Fruit fly (Drosophila melanogaster) whole organism, embryonic: ENCODE measurements around the gene pigs.

Source experiments
- Ada2b ChIP-seq: fragments of 200-800 bp; sonication (Bioruptor generic); IDR thresholded peaks from 2 replicates; pipeline ENCODE4 v1.3.6; 2022; ENCODE audit warnings: missing biosample characterization, missing genetic modification characterization
- Atf3 ChIP-seq: fragments of 200-800 bp; sonication (Bioruptor generic); optimal IDR thresholded peaks from 3 replicates; lab custom pipeline; 2016; ENCODE audit warnings: missing biosample characterization, missing genetic modification characterization
- Bteb2 ChIP-seq: fragments of 200-800 bp; sonication (Bioruptor generic); optimal IDR thresholded peaks from 2 replicates; lab custom pipeline; 2016; ENCODE audit warnings: missing biosample characterization, missing genetic modification characterization
- CG11456 ChIP-seq: fragments of 200-800 bp; sonication (Bioruptor generic); IDR thresholded peaks from 3 replicates; pipeline ENCODE4 v1.3.6; 2022; ENCODE audit warnings: missing biosample characterization, missing genetic modification characterization
- CG11504 ChIP-seq: fragments of 200-800 bp; sonication (Bioruptor generic); optimal IDR thresholded peaks from 3 replicates; lab custom pipeline; 2019; ENCODE audit warnings: missing biosample characterization, mild to moderate bottlenecking, missing genetic modification characterization, moderate library complexity
- CG12299 ChIP-seq: fragments of 200-800 bp; sonication (Bioruptor generic); optimal IDR thresholded peaks from 2 replicates; lab custom pipeline; 2018; ENCODE audit warnings: missing biosample characterization, mild to moderate bottlenecking, missing genetic modification characterization
- CG13296 ChIP-seq: fragments of 200-800 bp; sonication (Bioruptor generic); optimal IDR thresholded peaks from 3 replicates; lab custom pipeline; 2018; ENCODE audit warnings: missing biosample characterization, mild to moderate bottlenecking, missing genetic modification characterization
- CG13424 ChIP-seq: fragments of 200-800 bp; sonication (Bioruptor generic); optimal IDR thresholded peaks from 2 replicates; lab custom pipeline; 2019; ENCODE audit warnings: missing biosample characterization, mild to moderate bottlenecking, missing genetic modification characterization, moderate library complexity
- CG13894 ChIP-seq: fragments of 200-800 bp; sonication (Bioruptor generic); optimal IDR thresholded peaks from 3 replicates; lab custom pipeline; 2018; ENCODE audit warnings: missing biosample characterization, mild to moderate bottlenecking, missing genetic modification characterization, moderate library complexity
- CG16779 ChIP-seq: fragments of 200-800 bp; sonication (Bioruptor generic); IDR thresholded peaks from 2 replicates; pipeline ENCODE4 v1.3.6; 2022; ENCODE audit warnings: missing biosample characterization, missing genetic modification characterization
- CG17829 ChIP-seq: fragments of 200-800 bp; optimal IDR thresholded peaks from 2 replicates; lab custom pipeline; 2019; ENCODE audit warnings: missing biosample characterization, mild to moderate bottlenecking, missing genetic modification characterization, moderate library complexity
- CG18599 ChIP-seq: fragments of 200-800 bp; sonication (Bioruptor generic); optimal IDR thresholded peaks from 3 replicates; lab custom pipeline; 2017; ENCODE audit warnings: missing biosample characterization, missing genetic modification characterization, mild to moderate bottlenecking, moderate library complexity, missing genetic modification reagents
- CG30020 ChIP-seq: fragments of 200-800 bp; optimal IDR thresholded peaks from 2 replicates; lab custom pipeline; 2019; ENCODE audit warnings: missing biosample characterization, mild to moderate bottlenecking, missing genetic modification characterization, moderate library complexity
- CG3407 ChIP-seq: fragments of 200-800 bp; sonication (Bioruptor generic); optimal IDR thresholded peaks from 2 replicates; lab custom pipeline; 2018; ENCODE audit warnings: missing biosample characterization, mild to moderate bottlenecking, missing genetic modification characterization
- CG34422 ChIP-seq: fragments of 200-800 bp; sonication (Bioruptor generic); IDR thresholded peaks from 3 replicates; pipeline ENCODE4 v1.3.6; 2022; ENCODE audit warnings: missing biosample characterization, missing genetic modification characterization
- CG42726 ChIP-seq: fragments of 200-800 bp; sonication (Bioruptor generic); IDR thresholded peaks from 2 replicates; pipeline ENCODE4 v1.3.6; 2022; ENCODE audit warnings: missing biosample characterization, missing genetic modification characterization; ENCODE audit not compliant: partially characterized antibody
- CG4282 ChIP-seq: fragments of 200-800 bp; sonication (Bioruptor generic); optimal IDR thresholded peaks from 2 replicates; lab custom pipeline; 2016; ENCODE audit warnings: missing biosample characterization, missing genetic modification characterization
- CG6254 ChIP-seq: fragments of 200-800 bp; sonication (Bioruptor generic); optimal IDR thresholded peaks from 3 replicates; lab custom pipeline; 2017; ENCODE audit warnings: mild to moderate bottlenecking, missing biosample characterization, missing genetic modification reagents, missing genetic modification characterization
- CG6791 ChIP-seq: fragments of 200-800 bp; sonication (Bioruptor generic); IDR thresholded peaks from 3 replicates; pipeline ENCODE4 v1.3.6; 2022; ENCODE audit warnings: missing biosample characterization, missing genetic modification characterization; ENCODE audit not compliant: partially characterized antibody
- CG6813 ChIP-seq: fragments of 200-800 bp; sonication (Bioruptor generic); optimal IDR thresholded peaks from 2 replicates; lab custom pipeline; 2017; ENCODE audit warnings: missing biosample characterization, missing genetic modification characterization, mild to moderate bottlenecking, moderate library complexity, missing genetic modification reagents
- CG7928 ChIP-seq: fragments of 200-800 bp; sonication (Bioruptor generic); optimal IDR thresholded peaks from 2 replicates; lab custom pipeline; 2017; ENCODE audit warnings: missing biosample characterization, mild to moderate bottlenecking, missing genetic modification characterization
- CG9437 ChIP-seq: fragments of 200-800 bp; sonication (Bioruptor generic); optimal IDR thresholded peaks from 2 replicates; lab custom pipeline; 2018; ENCODE audit warnings: missing biosample characterization, mild to moderate bottlenecking, missing genetic modification characterization
- CG9609 ChIP-seq: fragments of 200-800 bp; sonication (Bioruptor generic); optimal IDR thresholded peaks from 3 replicates; lab custom pipeline; 2016; ENCODE audit warnings: missing biosample characterization, missing genetic modification characterization
- CrebB ChIP-seq: fragments of 200-800 bp; sonication (Bioruptor generic); optimal IDR thresholded peaks from 3 replicates; lab custom pipeline; 2018; ENCODE audit warnings: missing biosample characterization, mild to moderate bottlenecking, missing genetic modification characterization
- D ChIP-seq, 2 experiments: fragments of 200-800 bp in 1 of 2; fragments of >200 bp in 1 of 2; sonication (Bioruptor generic) in 1 of 2; optimal IDR thresholded peaks; 2 replicates in 1 of 2; 3 replicates in 1 of 2; lab custom pipeline; 2017; ENCODE audit warnings: mild to moderate bottlenecking in 1 of 2, missing biosample characterization in 1 of 2, missing genetic modification characterization in 1 of 2, missing genetic modification reagents in 1 of 2
- Dek ChIP-seq: fragments of 200-800 bp; sonication (Bioruptor generic); optimal IDR thresholded peaks from 3 replicates; lab custom pipeline; 2019; ENCODE audit warnings: missing biosample characterization, mild to moderate bottlenecking, missing genetic modification characterization, moderate library complexity
- Doc3 ChIP-seq: fragments of 200-800 bp; sonication (Bioruptor generic); IDR thresholded peaks from 3 replicates; pipeline ENCODE4 v1.3.6; 2022; ENCODE audit warnings: missing biosample characterization, missing genetic modification characterization; ENCODE audit not compliant: partially characterized antibody
- Fer1 ChIP-seq: fragments of 200-800 bp; sonication (Bioruptor generic); optimal IDR thresholded peaks from 2 replicates; lab custom pipeline; 2017; ENCODE audit warnings: missing biosample characterization, mild to moderate bottlenecking, missing genetic modification characterization
- Fer3 ChIP-seq: fragments of 200-800 bp; sonication (Bioruptor generic); optimal IDR thresholded peaks from 2 replicates; lab custom pipeline; 2018; ENCODE audit warnings: missing biosample characterization, mild to moderate bottlenecking, missing genetic modification characterization, moderate library complexity
- Gug ChIP-seq: fragments of 200-800 bp; sonication (Bioruptor generic); IDR thresholded peaks from 4 replicates; pipeline ENCODE4 v1.3.6; 2022; ENCODE audit warnings: missing biosample characterization, missing genetic modification characterization
- Hey ChIP-seq: fragments of 200-800 bp; sonication (Bioruptor generic); optimal IDR thresholded peaks from 3 replicates; lab custom pipeline; 2018; ENCODE audit warnings: missing biosample characterization, mild to moderate bottlenecking, missing genetic modification characterization
- Scr ChIP-seq: fragments of 200-800 bp; sonication (Bioruptor generic); IDR thresholded peaks from 2 replicates; pipeline ENCODE4 v1.3.6; 2022; ENCODE audit warnings: missing biosample characterization, missing genetic modification characterization; ENCODE audit not compliant: partially characterized antibody
- Sox100B ChIP-seq: fragments of 200-800 bp; sonication (Bioruptor generic); optimal IDR thresholded peaks from 3 replicates; lab custom pipeline; 2018; ENCODE audit warnings: missing biosample characterization, mild to moderate bottlenecking, missing genetic modification characterization
- Taf1 ChIP-seq: fragments of 200-800 bp; sonication (Bioruptor generic); IDR thresholded peaks from 2 replicates; pipeline ENCODE4 v1.3.6; 2022; ENCODE audit warnings: missing biosample characterization, missing genetic modification characterization
- ap ChIP-seq: fragments of 200-800 bp; sonication (Bioruptor generic); IDR thresholded peaks from 2 replicates; pipeline ENCODE4 v1.3.6; 2022; ENCODE audit warnings: missing biosample characterization, missing genetic modification characterization
- crol ChIP-seq: fragments of 200-800 bp; sonication (Bioruptor generic); IDR thresholded peaks from 2 replicates; pipeline ENCODE4 v1.3.6; 2022; ENCODE audit warnings: missing biosample characterization, missing genetic modification characterization
- crp ChIP-seq, 2 experiments: fragments of 200-800 bp; sonication (Bioruptor generic); optimal IDR thresholded peaks; 2 replicates in 1 of 2; 3 replicates in 1 of 2; lab custom pipeline; 2017; ENCODE audit warnings: missing biosample characterization in 2 of 2, missing genetic modification characterization in 2 of 2, mild to moderate bottlenecking in 1 of 2, moderate library complexity in 1 of 2
- dysf ChIP-seq: fragments of 200-800 bp; sonication (Bioruptor generic); IDR thresholded peaks from 3 replicates; pipeline ENCODE4 v1.3.6; 2022; ENCODE audit warnings: missing biosample characterization, missing genetic modification characterization
- ftz-f1 ChIP-seq: fragments of 200-800 bp; sonication (Bioruptor generic); optimal IDR thresholded peaks from 2 replicates; lab custom pipeline; 2016; ENCODE audit warnings: missing biosample characterization, missing genetic modification characterization
- kni ChIP-seq: fragments of 200-800 bp; sonication (Bioruptor generic); optimal IDR thresholded peaks from 3 replicates; lab custom pipeline; 2017; ENCODE audit warnings: mild to moderate bottlenecking, missing biosample characterization, missing genetic modification reagents, missing genetic modification characterization
- lab ChIP-seq: fragments of 200-800 bp; sonication (Bioruptor generic); optimal IDR thresholded peaks from 3 replicates; lab custom pipeline; 2017; ENCODE audit warnings: missing biosample characterization, missing genetic modification characterization, mild to moderate bottlenecking, moderate library complexity, missing genetic modification reagents
- nau ChIP-seq: fragments of 200-800 bp; sonication (Bioruptor generic); optimal IDR thresholded peaks from 3 replicates; lab custom pipeline; 2017; ENCODE audit warnings: missing biosample characterization, mild to moderate bottlenecking, missing genetic modification characterization, missing genetic modification reagents
- oc ChIP-seq: fragments of 200-800 bp; sonication (Bioruptor generic); optimal IDR thresholded peaks from 2 replicates; lab custom pipeline; 2018; ENCODE audit warnings: missing biosample characterization, mild to moderate bottlenecking, missing genetic modification characterization, moderate library complexity
- odd ChIP-seq: fragments of 200-800 bp; sonication (Bioruptor generic); optimal IDR thresholded peaks from 2 replicates; lab custom pipeline; 2017; ENCODE audit warnings: missing biosample characterization, mild to moderate bottlenecking, missing genetic modification characterization
- psq ChIP-seq: fragments of 200-800 bp; sonication (Bioruptor generic); optimal IDR thresholded peaks from 2 replicates; lab custom pipeline; 2017; ENCODE audit warnings: missing biosample characterization, missing genetic modification characterization
- pzg ChIP-seq: fragments of 200-800 bp; sonication (Bioruptor generic); optimal IDR thresholded peaks from 3 replicates; lab custom pipeline; 2018; ENCODE audit warnings: missing biosample characterization, mild to moderate bottlenecking, missing genetic modification characterization, moderate library complexity
- run ChIP-seq: fragments of 200-800 bp; sonication (Bioruptor generic); optimal IDR thresholded peaks from 3 replicates; lab custom pipeline; 2018; ENCODE audit warnings: missing biosample characterization, mild to moderate bottlenecking, missing genetic modification characterization
- vvl ChIP-seq: fragments of 200-800 bp; sonication (Bioruptor generic); IDR thresholded peaks from 2 replicates; pipeline ENCODE4 v1.3.6; 2022; ENCODE audit warnings: missing biosample characterization, missing genetic modification characterization
- wor ChIP-seq: fragments of 200-800 bp; sonication (Bioruptor generic); IDR thresholded peaks from 2 replicates; pipeline ENCODE4 v1.3.6; 2022; ENCODE audit warnings: missing biosample characterization, missing genetic modification characterization

The pigs gene

dm6 chrX:6592093-6592492 is 7.8 kb upstream of the pigs start (continued):
- TF ChIP-seq Taf1 (GFP tag; lab: Robert Waterston, UW), result no peak
- peak; percentile 21 for TF ChIP-seq Fer3 (tag; lab: Kevin White, UChicago)
- no peak for TF ChIP-seq D (optimal IDR thresholded peaks at IDR 0.05; lab: Kevin White, UChicago)
- TF ChIP-seq D (GFP tag; optimal IDR thresholded peaks at IDR 0.05; lab: Kevin White, UChicago), result no peak
- no peak for TF ChIP-seq CG9609 (GFP tag; lab: Kevin White, UChicago)
- no peak for TF ChIP-seq crp (GFP tag; optimal IDR thresholded peaks at IDR 0.05; lab: Kevin White, UChicago)
- no peak for TF ChIP-seq CG42726 (GFP tag; lab: Robert Waterston, UW)
- peak; percentile 80 for TF ChIP-seq oc
- peak; percentile 14 for TF ChIP-seq CG13894
- TF ChIP-seq Ada2b (GFP tag; lab: Robert Waterston, UW), result 0 out of 2 replicates have a peak, but pooled peaks have one; percentile 7
- peak; percentile 37 for TF ChIP-seq Dek (tag; lab: Kevin White, UChicago)
- no peak for TF ChIP-seq wor
- no peak for TF ChIP-seq Bteb2 (GFP tag; lab: Kevin White, UChicago)
- peak; percentile 76 for TF ChIP-seq crol (GFP tag; lab: Robert Waterston, UW)
- no peak for TF ChIP-seq ftz-f1 (GFP tag; lab: Kevin White, UChicago)
- no peak for TF ChIP-seq CG9437 (GFP tag; lab: Kevin White, UChicago)
- 0 out of 2 replicates have a peak, but pooled peaks have one; percentile 9 for TF ChIP-seq vvl
- no peak for TF ChIP-seq Gug
- no peak for TF ChIP-seq Scr (GFP tag; lab: Robert Waterston, UW)
- no peak for TF ChIP-seq CG30020 (tag; lab: Kevin White, UChicago)
- no peak for TF ChIP-seq CG11456 (GFP tag; lab: Robert Waterston, UW)
- no peak for TF ChIP-seq CG6791
- TF ChIP-seq CG11504 (tag; lab: Kevin White, UChicago), result peak; percentile 1
- TF ChIP-seq CG4282 (GFP tag; lab: Kevin White, UChicago), result no peak
- TF ChIP-seq CG6254 (GFP tag; lab: Kevin White, UChicago), result no peak
- TF ChIP-seq CG12299, result no peak
- no peak for TF ChIP-seq Atf3
- TF ChIP-seq Sox100B, result peak; percentile 14
- TF ChIP-seq odd (GFP tag; lab: Kevin White, UChicago), result peak; percentile 20
- TF ChIP-seq CG16779 (GFP tag; lab: Robert Waterston, UW), result 0 out of 2 replicates have a peak, but pooled peaks have one; percentile 24
- TF ChIP-seq CG13296 (GFP tag; lab: Kevin White, UChicago), result peak; percentile 12
- TF ChIP-seq CG17829 (tag; lab: Kevin White, UChicago), result no peak
- no peak for TF ChIP-seq run (tag; lab: Kevin White, UChicago)
- TF ChIP-seq nau (GFP tag; lab: Kevin White, UChicago), result peak; percentile 40
- peak; percentile 67 for TF ChIP-seq CG18599 (GFP tag; lab: Kevin White, UChicago)
- peak; percentile 12 for TF ChIP-seq Hey (tag; lab: Kevin White, UChicago)
- no peak for TF ChIP-seq pzg (GFP tag; lab: Kevin White, UChicago)
- TF ChIP-seq CG13424 (tag; lab: Kevin White, UChicago), result peak; percentile 13
- TF ChIP-seq Fer1 (GFP tag; lab: Kevin White, UChicago), result peak; percentile 44
- no peak for TF ChIP-seq kni (GFP tag; lab: Kevin White, UChicago)
- no peak for TF ChIP-seq psq (GFP tag; lab: Kevin White, UChicago)
- TF ChIP-seq CG34422 (GFP tag; lab: Robert Waterston, UW), result no peak
- no peak for TF ChIP-seq Doc3
- TF ChIP-seq CrebB (tag; lab: Kevin White, UChicago), result peak; percentile 45
- TF ChIP-seq dysf (GFP tag; lab: Robert Waterston, UW), result no peak
- peak; percentile 83 for TF ChIP-seq lab
- TF ChIP-seq ap, result no peak
- TF ChIP-seq CG6813 (GFP tag; lab: Kevin White, UChicago), result peak; percentile 79
- peak; percentile 10 for TF ChIP-seq CG3407 (GFP tag; lab: Kevin White, UChicago)
- peak; percentile 9 for TF ChIP-seq CG7928 (GFP tag; lab: Kevin White, UChicago)
